ENCODE assay signal across 2 fruit fly cellular contexts in the genomic region with DNA sequence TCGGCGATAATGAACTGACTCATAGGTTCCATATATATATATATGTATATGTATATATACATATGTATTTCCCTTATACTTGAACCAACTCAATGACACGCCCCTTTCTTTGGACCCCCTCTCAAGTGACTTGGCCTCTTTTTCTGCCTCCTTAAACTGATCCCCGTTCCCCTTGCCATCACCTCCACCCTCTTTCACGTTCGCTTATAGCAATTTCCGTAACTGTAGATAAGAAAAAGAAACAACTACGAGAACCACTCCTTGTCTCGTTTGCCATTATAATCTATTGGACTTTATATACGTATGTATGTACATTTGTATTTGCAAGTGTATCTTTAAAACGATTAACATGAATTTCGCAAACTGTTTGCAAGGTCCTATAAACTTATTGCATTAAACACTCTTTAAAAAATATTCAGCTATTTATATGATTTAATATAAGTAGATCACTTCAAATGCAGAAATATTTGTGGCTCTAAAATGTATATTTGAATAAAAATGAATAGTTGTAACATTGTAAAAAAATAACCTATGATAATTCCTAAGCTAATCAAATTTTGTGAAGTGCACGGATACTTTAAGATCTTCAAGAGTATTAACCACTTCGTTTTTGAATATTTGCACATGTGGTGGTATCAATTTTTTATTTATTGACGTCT.
TF ChIP-seq lines count a peak whose summit lies in the region.

No protein-coding gene starts in this region.

TF ChIP-seq in whole organism, embryonic, 481 proteins besides CTCF, POLR2A, EP300 and RAD21 (continued from another document):
- TF ChIP-seq Dip3 (GFP tag; optimal IDR thresholded peaks at IDR 0.05; lab: Kevin White, UChicago) (peak; percentile 23), CG11504 (tag; optimal IDR thresholded peaks at IDR 0.05; lab: Kevin White, UChicago) (no peak), Vsx1 (GFP tag; optimal IDR thresholded peaks at IDR 0.05; lab: Kevin White, UChicago) (no peak), Drgx (GFP tag; IDR thresholded peaks at IDR 0.05; lab: Robert Waterston, UW) (peak; percentile 51; the same call in 1 of the 2 replicates), CG12659 (GFP tag; optimal IDR thresholded peaks at IDR 0.05; lab: Kevin White, UChicago) (no peak), CG14441 (GFP tag; IDR thresholded peaks at IDR 0.05; lab: Robert Waterston, UW) (no peak), CG17802 (tag; optimal IDR thresholded peaks at IDR 0.05; lab: Kevin White, UChicago) (no peak), gcm2 (GFP tag; optimal IDR thresholded peaks at IDR 0.05; lab: Kevin White, UChicago) (no peak), D19B (GFP tag; optimal IDR thresholded peaks at IDR 0.05; lab: Kevin White, UChicago) (peak; percentile 43), CG9817 (tag; optimal IDR thresholded peaks at IDR 0.05; lab: Kevin White, UChicago) (peak; percentile 8), CG8924 (tag; optimal IDR thresholded peaks at IDR 0.05; lab: Kevin White, UChicago) (peak; percentile 33), CG2120 (GFP tag; optimal IDR thresholded peaks at IDR 0.05; lab: Kevin White, UChicago) (peak; percentile 69), rib (GFP tag; IDR thresholded peaks at IDR 0.05; lab: Robert Waterston, UW) (no peak), crol (GFP tag; IDR thresholded peaks at IDR 0.05; lab: Robert Waterston, UW) (peak; percentile 68), Meics (GFP tag; optimal IDR thresholded peaks at IDR 0.05; lab: Kevin White, UChicago) (peak; percentile 65), exex (tag; optimal IDR thresholded peaks at IDR 0.05; lab: Kevin White, UChicago) (peak; percentile 72), CG13775 (GFP tag; optimal IDR thresholded peaks at IDR 0.05; lab: Kevin White, UChicago) (peak; percentile 7), CG15269 (tag; optimal IDR thresholded peaks at IDR 0.05; lab: Kevin White, UChicago) (peak; percentile 6), seq (GFP tag; IDR thresholded peaks at IDR 0.05; lab: Robert Waterston, UW) (no peak), CG34376 (GFP tag; optimal IDR thresholded peaks at IDR 0.05; lab: Kevin White, UChicago) (peak; percentile 32), CG12155 (GFP tag; optimal IDR thresholded peaks at IDR 0.05; lab: Kevin White, UChicago) (peak; percentile 19), CG1233 (GFP tag; optimal IDR thresholded peaks at IDR 0.05; lab: Kevin White, UChicago) (no peak), CG13296 (GFP tag; optimal IDR thresholded peaks at IDR 0.05; lab: Kevin White, UChicago) (peak; percentile 8), grau (tag; optimal IDR thresholded peaks at IDR 0.05; lab: Kevin White, UChicago) (peak; percentile 63), scrt (GFP tag; optimal IDR thresholded peaks at IDR 0.05; lab: Kevin White, UChicago) (peak; percentile 24), D19A (tag; optimal IDR thresholded peaks at IDR 0.05; lab: Kevin White, UChicago) (peak; percentile 67), CG15696 (tag; optimal IDR thresholded peaks at IDR 0.05; lab: Kevin White, UChicago) (no peak), CG12769 (tag; optimal IDR thresholded peaks at IDR 0.05; lab: Kevin White, UChicago) (peak; percentile 24), C15 (GFP tag; IDR thresholded peaks at IDR 0.05; lab: Robert Waterston, UW) (no peak), CG2678 (tag; optimal IDR thresholded peaks at IDR 0.05; lab: Kevin White, UChicago) (peak; percentile 70), Atf6 (GFP tag; IDR thresholded peaks at IDR 0.05; lab: Robert Waterston, UW) (peak; percentile 44; the same call in 1 of the 2 replicates), Dek (tag; optimal IDR thresholded peaks at IDR 0.05; lab: Kevin White, UChicago) (peak; percentile 34), ci (GFP tag; IDR thresholded peaks at IDR 0.05; lab: Robert Waterston, UW) (no peak), Dbx (GFP tag; IDR thresholded peaks at IDR 0.05; lab: Robert Waterston, UW) (0 out of 3 replicates have a peak, but pooled peaks have one; percentile 34), gem (tag; optimal IDR thresholded peaks at IDR 0.05; lab: Kevin White, UChicago) (peak; percentile 49), da (GFP tag; optimal IDR thresholded peaks at IDR 0.05; lab: Kevin White, UChicago) (no peak), CG18599 (GFP tag; optimal IDR thresholded peaks at IDR 0.05; lab: Kevin White, UChicago) (peak; percentile 57), CG18619 (GFP tag; optimal IDR thresholded peaks at IDR 0.05; lab: Kevin White, UChicago) (peak; percentile 36), abd-A (tag; optimal IDR thresholded peaks at IDR 0.05; lab: Kevin White, UChicago) (no peak), org-1 (GFP tag; optimal IDR thresholded peaks at IDR 0.05; lab: Kevin White, UChicago) (peak; percentile 31), CG4707 (GFP tag; optimal IDR thresholded peaks at IDR 0.05; lab: Kevin White, UChicago) (no peak), Ada2b (GFP tag; IDR thresholded peaks at IDR 0.05; lab: Robert Waterston, UW) (no peak)

TF ChIP-seq in whole organism, prepupa, 60 proteins besides CTCF, POLR2A, EP300 and RAD21 (continued from another document):
- TF ChIP-seq CG7368 (GFP tag; optimal IDR thresholded peaks at IDR 0.05; lab: Kevin White, UChicago) (peak; percentile 47), CG9139 (GFP tag; optimal IDR thresholded peaks at IDR 0.05; lab: Kevin White, UChicago) (no peak), Lpt (GFP tag; optimal IDR thresholded peaks at IDR 0.05; lab: Kevin White, UChicago) (peak; percentile 65), net (GFP tag; optimal IDR thresholded peaks at IDR 0.05; lab: Kevin White, UChicago) (peak; percentile 54), Hr39 (GFP tag; optimal IDR thresholded peaks at IDR 0.05; lab: Kevin White, UChicago) (peak; percentile 47), CG11762 (GFP tag; optimal IDR thresholded peaks at IDR 0.05; lab: Kevin White, UChicago; ENCODE audit: insufficient read depth) (no peak), CG4318 (GFP tag; optimal IDR thresholded peaks at IDR 0.05; lab: Kevin White, UChicago) (peak; percentile 33), cyc (GFP tag; optimal IDR thresholded peaks at IDR 0.05; lab: Kevin White, UChicago) (peak; percentile 31), fd85E (GFP tag; optimal IDR thresholded peaks at IDR 0.05; lab: Kevin White, UChicago) (peak; percentile 17), lz (GFP tag; optimal IDR thresholded peaks at IDR 0.05; lab: Kevin White, UChicago) (peak; percentile 58), CG11294 (GFP tag; IDR thresholded peaks at IDR 0.05; lab: Robert Waterston, UW) (no peak), CG8319 (GFP tag; optimal IDR thresholded peaks at IDR 0.05; lab: Kevin White, UChicago) (peak; percentile 17)
TF ChIP-seq in whole organism, prepupa: peak in this region for 51.
